Fruit fly (Drosophila melanogaster) whole organism: ENCODE measurements around the gene CG18180.
A peak's percentile ranks its signal among the peaks of the same experiment; 100 is the strongest.

Experiments
- Dll ChIP-seq: fragments of >200 bp; optimal IDR thresholded peaks from 2 replicates; lab custom pipeline; 2017
- EcR ChIP-seq, 2 experiments: fragments of >200 bp; optimal IDR thresholded peaks; 2 replicates each; lab custom pipeline; 2017; ENCODE audit warnings: missing biosample characterization in 2 of 2, missing genetic modification characterization in 2 of 2, missing genetic modification reagents in 2 of 2
- pan ChIP-seq: fragments of >200 bp; optimal IDR thresholded peaks from 2 replicates; lab custom pipeline; 2017

- TF ChIP-seq pan (lab: Kevin White, UChicago): peak; percentile 17
- no peak for TF ChIP-seq Dll (lab: Kevin White, UChicago)
- no peak for TF ChIP-seq EcR (GFP tag; optimal IDR thresholded peaks at IDR 0.05; lab: Kevin White, UChicago)
These were observed 30.6 kb downstream of the CG18180 start for dm6 chr3L:9671372-9671771.
